Worm (Caenorhabditis elegans): ENCODE measurements around the gene Y54E2A.10.

- TF ChIP-seq fkh-8 (tag; optimal IDR thresholded peaks at IDR 0.05) (no peak), skn-1 (tag; optimal IDR thresholded peaks at IDR 0.05) (no peak), snpc-4 (tag; optimal IDR thresholded peaks at IDR 0.05) (no peak), hlh-17 (GFP tag; optimal IDR thresholded peaks at IDR 0.05; ENCODE audit: borderline replicate concordance) (no peak), vab-15 (tag; optimal IDR thresholded peaks at IDR 0.05) (no peak), nhr-11 (tag; optimal IDR thresholded peaks at IDR 0.05) (no peak)
Observed at ce11 chrII:14757711-14758110, 33.1 kb upstream of the Y54E2A.10 start, which contains the start of gene Y54E2A.5.
